Worm (Caenorhabditis elegans) whole organism, L4 larva: ENCODE results near the gene C50C3.5.

ENCODE experiments used
- Y75B8A.6 ChIP-seq: fragments of 200-800 bp; sonication (Bioruptor generic); IDR thresholded peaks from 2 replicates; pipeline ENCODE4 v1.3.6; 2022; ENCODE audit warnings: missing genetic modification reagents, missing genetic modification characterization, missing compliant biosample characterization
- egl-43 ChIP-seq: fragments of 200-800 bp; sonication (Bioruptor generic); IDR thresholded peaks from 2 replicates; pipeline ENCODE4 v1.3.6; 2022; ENCODE audit warnings: missing genetic modification reagents, missing genetic modification characterization, missing compliant biosample characterization
- lin-15B ChIP-seq: fragments of 150-350 bp; sonication (generic microtip); optimal IDR thresholded peaks from 3 replicates; lab custom pipeline; 2014; ENCODE audit warnings: missing biosample characterization, missing genetic modification characterization
- nhr-25 ChIP-seq: sonication (generic microtip); optimal IDR thresholded peaks from 2 replicates; lab custom pipeline; 2017; ENCODE audit warnings: missing genetic modification characterization, mild to moderate bottlenecking, missing compliant biosample characterization, antibody characterized with exemption, moderate library complexity, borderline replicate concordance; ENCODE audit not compliant: insufficient read depth
- pha-4 ChIP-seq, 2 experiments: fragments of 150-350 bp in 1 of 2; fragments of 200-800 bp in 1 of 2; sonication (Bioruptor generic) in 1 of 2; IDR thresholded peaks in 1 of 2; optimal IDR thresholded peaks in 1 of 2; 2 replicates each; pipeline versions ENCODE4 v1.3.6 to Lab custom; 2014 to 2022; ENCODE audit warnings: missing genetic modification characterization in 2 of 2, missing genetic modification reagents in 2 of 2, missing biosample characterization in 1 of 2, missing compliant biosample characterization in 1 of 2
- snpc-4 ChIP-seq: fragments of 150-350 bp; optimal IDR thresholded peaks from 2 replicates; lab custom pipeline; 2014; ENCODE audit warnings: missing biosample characterization, missing genetic modification characterization
- zfp-3 ChIP-seq: fragments of 200-800 bp; sonication (Bioruptor generic); conservative IDR thresholded peaks from 2 replicates; pipeline ENCODE4 v1.3.6; 2022; ENCODE audit warnings: missing genetic modification reagents, missing genetic modification characterization, missing compliant biosample characterization

- no peak for TF ChIP-seq nhr-25 (tag; lab: Kevin White, UChicago)
- TF ChIP-seq snpc-4 (tag; lab: Kevin White, UChicago): no peak
- TF ChIP-seq zfp-3 (GFP tag; lab: Robert Waterston, UW): no peak
- TF ChIP-seq pha-4 (GFP tag; IDR thresholded peaks at IDR 0.05; lab: Robert Waterston, UW): no peak
- no peak for TF ChIP-seq pha-4 (tag; optimal IDR thresholded peaks at IDR 0.05; lab: Kevin White, UChicago)
- TF ChIP-seq lin-15B (tag; lab: Kevin White, UChicago): no peak
- TF ChIP-seq Y75B8A.6 (GFP tag; lab: Robert Waterston, UW): no peak
- no peak for TF ChIP-seq egl-43 (GFP tag; lab: Robert Waterston, UW)
Observed at ce11 chrIII:8176265-8176664, 2.8 kb upstream of the C50C3.5 start, which contains the start of gene C50C3.12.
